Fruit fly (Drosophila melanogaster): ENCODE results near the gene CG10353.

CG10353 gene

DNA sequence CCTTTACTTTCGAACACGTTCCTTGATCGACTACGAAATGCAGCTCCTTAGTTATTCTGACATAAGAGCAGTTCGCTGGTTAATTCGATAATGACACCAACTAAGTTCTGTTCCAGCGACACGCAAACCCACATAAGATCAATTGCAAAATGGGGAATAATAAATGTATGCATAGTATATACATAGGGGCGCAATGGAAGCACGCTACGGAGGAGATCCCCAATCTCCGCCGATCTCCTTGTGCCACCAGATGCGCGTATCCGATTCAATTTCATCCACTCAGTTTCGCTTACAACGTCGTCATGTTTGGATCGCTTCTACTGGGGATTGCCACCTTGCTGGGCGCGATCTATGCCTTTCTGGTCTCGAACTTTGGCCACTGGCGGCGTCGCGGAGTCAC lies 47.7 kb downstream of the CG10353 start, which contains the start of gene Cyp28c1:
TSS of gene Cyp28c1 (plus strand) at position 301 of the 400 bp plus-strand sequence.
- TF ChIP-seq psq (optimal IDR thresholded peaks at IDR 0.05) (no peak), pan (optimal IDR thresholded peaks at IDR 0.05) (no peak), EcR (GFP tag; optimal IDR thresholded peaks at IDR 0.05) (no peak), Dll (optimal IDR thresholded peaks at IDR 0.05) (no peak), CG8478 (optimal IDR thresholded peaks at IDR 0.05) (no peak), usp (GFP tag; optimal IDR thresholded peaks at IDR 0.05) (no peak)

DNA sequence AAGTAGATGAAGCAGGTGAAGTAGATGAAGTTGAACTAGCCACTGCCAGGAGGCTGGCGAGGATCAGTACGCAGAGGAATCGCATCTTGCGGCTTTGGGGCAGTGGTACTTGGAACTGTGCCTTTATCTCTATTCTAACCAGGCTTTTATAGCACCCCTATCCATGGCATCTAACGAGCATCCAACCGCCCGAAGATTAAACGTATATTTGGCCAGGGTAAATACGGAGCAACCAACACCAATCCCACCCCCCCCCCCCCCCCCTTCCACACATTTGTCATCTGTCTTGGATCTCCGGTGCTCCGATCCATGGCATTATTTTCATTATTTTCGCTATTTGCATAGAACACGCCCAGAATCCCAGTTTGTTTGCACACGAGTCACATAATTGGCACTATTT lies 49.0 kb downstream of the CG10353 start, which contains the start of gene CG15741:
TSS of gene CG15741 (minus strand) at position 101 of the 400 bp plus-strand sequence.
- TF ChIP-seq CG8478 (optimal IDR thresholded peaks at IDR 0.05), result no peak

DNA sequence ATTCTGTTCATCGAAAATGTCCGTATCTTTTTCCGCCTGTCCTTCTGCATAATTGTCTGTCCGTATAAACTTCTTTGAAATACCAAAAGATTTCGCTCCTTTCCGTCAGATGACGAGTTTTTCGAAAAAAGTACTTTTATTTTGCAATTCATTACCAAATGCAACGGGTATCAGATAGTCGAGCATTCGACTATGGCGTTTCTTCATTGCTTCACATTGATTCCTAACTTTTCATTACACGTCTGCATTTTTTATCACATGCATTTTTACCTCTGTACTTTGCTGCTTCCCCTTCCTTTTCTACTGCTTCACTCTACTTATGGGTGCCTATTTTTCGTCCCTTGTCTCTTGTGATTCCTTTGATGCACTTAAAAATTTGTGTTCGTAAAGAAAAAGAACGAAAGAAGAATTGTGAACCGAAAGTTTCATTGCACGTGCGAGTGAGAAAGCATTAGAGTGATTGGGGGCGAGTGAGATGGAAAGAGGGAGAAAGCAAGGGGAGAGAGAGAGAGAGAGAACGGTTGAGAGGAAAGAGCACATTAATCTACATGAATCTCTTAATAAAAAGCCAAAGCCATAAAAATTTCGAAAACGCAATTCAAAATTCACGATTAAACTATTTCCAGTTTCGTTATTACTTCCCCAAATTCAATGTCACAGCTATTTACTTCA lies 58.5 kb downstream of the CG10353 start:
- TF ChIP-seq pan (optimal IDR thresholded peaks at IDR 0.05) (no peak), psq (optimal IDR thresholded peaks at IDR 0.05) (no peak), Dll (optimal IDR thresholded peaks at IDR 0.05) (no peak), usp (GFP tag; optimal IDR thresholded peaks at IDR 0.05) (no peak), CG8478 (optimal IDR thresholded peaks at IDR 0.05) (no peak), EcR (GFP tag; optimal IDR thresholded peaks at IDR 0.05) (no peak)
